Worm (Caenorhabditis elegans): Measurements from ENCODE around the gene F25D1.3.

- TF ChIP-seq snpc-4 (tag; optimal IDR thresholded peaks at IDR 0.05) = no peak
- TF ChIP-seq zag-1 (tag; optimal IDR thresholded peaks at IDR 0.05) = no peak
- TF ChIP-seq fos-1 (tag; optimal IDR thresholded peaks at IDR 0.05) = no peak
- TF ChIP-seq skn-1 (tag; optimal IDR thresholded peaks at IDR 0.05) = no peak
- no peak for TF ChIP-seq egl-43 (GFP tag; IDR thresholded peaks at IDR 0.05)
Observed at ce11 chrV:10493150-10493549, 35.4 kb upstream of the F25D1.3 start, which contains the start of gene ugt-33.

Measured in whole organism, L4 larva.